Worm (Caenorhabditis elegans): ENCODE measurements around the gene xtr-2.

DNA sequence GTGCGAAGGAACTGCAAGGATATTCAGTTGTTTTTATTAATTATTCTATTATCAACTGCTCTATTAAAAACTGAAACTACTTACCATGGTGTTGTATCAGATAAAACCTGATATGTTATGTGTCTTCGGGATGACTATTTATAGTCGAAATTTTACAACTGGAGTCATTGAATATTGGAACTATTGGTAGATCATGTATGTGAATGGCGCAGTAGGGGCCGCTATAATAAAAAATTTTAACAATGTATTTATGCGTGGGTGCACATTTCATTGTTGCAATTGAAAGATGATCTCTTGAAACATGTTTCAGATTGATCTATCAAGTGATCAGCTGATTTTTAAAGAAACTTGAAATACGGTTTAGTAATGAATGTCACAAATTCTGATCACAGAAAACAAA lies 43.6 kb downstream of the xtr-2 start, which contains the start of gene nspc-14:
- no peak for TF ChIP-seq unc-39 (tag; optimal IDR thresholded peaks at IDR 0.05)
- no peak for TF ChIP-seq daf-12 (tag; optimal IDR thresholded peaks at IDR 0.05)
- TF ChIP-seq pqm-1 (tag; optimal IDR thresholded peaks at IDR 0.05), result no peak
- TF ChIP-seq mdl-1 (tag; optimal IDR thresholded peaks at IDR 0.05), result no peak
- TF ChIP-seq nhr-23 (tag; optimal IDR thresholded peaks at IDR 0.05), result no peak
- TF ChIP-seq nhr-67 (tag; optimal IDR thresholded peaks at IDR 0.05), result no peak
- TF ChIP-seq elt-1 (tag; optimal IDR thresholded peaks at IDR 0.05), result no peak
- no peak for TF ChIP-seq ama-1 (optimal IDR thresholded peaks at IDR 0.05)
- no peak for TF ChIP-seq R02D3.7 (tag; optimal IDR thresholded peaks at IDR 0.05)
